Worm (Caenorhabditis elegans): ENCODE data around the gene spot-1.

ce11 chrIII:7292569-7292968 is 15.5 kb upstream of the spot-1 start:
- TF ChIP-seq him-1 (tag; optimal IDR thresholded peaks at IDR 0.05) (no peak), dao-5 (tag; optimal IDR thresholded peaks at IDR 0.05) (no peak), W03F9.2 (tag; optimal IDR thresholded peaks at IDR 0.05) (no peak)

Data from whole organism, L4/young adult.